Worm (Caenorhabditis elegans) whole organism, L1 larva: Measurements from ENCODE around the gene C55A6.3.

Source experiments
- fkh-4 ChIP-seq: sonication (generic microtip); optimal IDR thresholded peaks from 2 replicates; lab custom pipeline; 2016; ENCODE audit warnings: missing compliant biosample characterization, missing genetic modification characterization, borderline replicate concordance
- mdl-1 ChIP-seq, 2 experiments: fragments of 150-350 bp; optimal IDR thresholded peaks; 2 replicates each; lab custom pipeline; 2014 to 2017; ENCODE audit warnings: missing biosample characterization in 2 of 2, missing genetic modification characterization in 2 of 2, inconsistent platforms in 1 of 2
- mep-1 ChIP-seq: fragments of 150-350 bp; optimal IDR thresholded peaks from 2 replicates; lab custom pipeline; 2014; ENCODE audit warnings: missing biosample characterization, missing genetic modification characterization
- nhr-11 ChIP-seq: fragments of 150-350 bp; optimal IDR thresholded peaks from 2 replicates; lab custom pipeline; 2014; ENCODE audit warnings: missing biosample characterization, missing genetic modification characterization
- nhr-20 ChIP-seq: sonication (generic microtip); optimal IDR thresholded peaks from 2 replicates; lab custom pipeline; 2016; ENCODE audit warnings: mild to moderate bottlenecking, missing genetic modification characterization, missing compliant biosample characterization
- nhr-237 ChIP-seq: fragments of 150-350 bp; optimal IDR thresholded peaks from 2 replicates; lab custom pipeline; 2014; ENCODE audit warnings: missing biosample characterization, missing genetic modification characterization
- nhr-77 ChIP-seq: fragments of 150-350 bp; optimal IDR thresholded peaks from 2 replicates; lab custom pipeline; 2014; ENCODE audit warnings: missing biosample characterization, missing genetic modification characterization
- skn-1 ChIP-seq: fragments of 150-350 bp; optimal IDR thresholded peaks from 2 replicates; lab custom pipeline; 2014; ENCODE audit warnings: missing biosample characterization, missing genetic modification characterization
- tlp-1 ChIP-seq: fragments of 150-350 bp; optimal IDR thresholded peaks from 2 replicates; lab custom pipeline; 2014; ENCODE audit warnings: missing biosample characterization, missing genetic modification characterization
- vab-15 ChIP-seq: sonication (generic microtip); optimal IDR thresholded peaks from 2 replicates; lab custom pipeline; 2017; ENCODE audit warnings: missing genotype, mild to moderate bottlenecking, missing genetic modification characterization, missing compliant biosample characterization
- ztf-4 ChIP-seq: fragments of 150-350 bp; optimal IDR thresholded peaks from 2 replicates; lab custom pipeline; 2014; ENCODE audit warnings: missing biosample characterization, missing genetic modification characterization

DNA sequence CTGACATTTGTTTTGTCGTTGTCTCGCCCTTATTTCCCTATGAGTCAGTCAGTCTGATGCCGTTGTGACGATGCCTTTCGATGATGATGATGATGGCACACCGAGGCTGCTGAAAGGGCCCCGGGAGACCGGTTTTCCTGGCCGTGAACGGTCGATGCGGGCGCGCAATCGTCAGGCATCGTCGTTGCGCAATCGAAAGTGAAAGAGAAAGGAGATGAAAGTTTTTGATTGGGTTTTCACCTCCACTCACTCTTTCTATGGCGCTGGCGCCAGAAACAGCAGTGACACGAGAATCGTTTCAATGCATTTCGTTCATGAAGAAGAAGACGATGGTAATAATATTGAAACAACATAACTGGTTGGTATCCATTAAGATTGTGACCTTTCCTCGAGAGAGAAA, 19.6 kb upstream of the C55A6.3 start:
- no peak for TF ChIP-seq vab-15 (tag; lab: Kevin White, UChicago)
- peak; percentile 27 for TF ChIP-seq skn-1 (tag; lab: Kevin White, UChicago)
- TF ChIP-seq nhr-77: no peak
- TF ChIP-seq ztf-4 (tag; lab: Kevin White, UChicago): no peak
- TF ChIP-seq nhr-20 (tag; lab: Kevin White, UChicago): peak; percentile 63
- peak; percentile 1 for TF ChIP-seq mep-1
- TF ChIP-seq nhr-237: no peak
- TF ChIP-seq fkh-4 (tag; lab: Kevin White, UChicago): no peak
- TF ChIP-seq tlp-1 (tag; lab: Kevin White, UChicago): no peak
- peak in 1 of 2 experiments; percentile 57 for TF ChIP-seq mdl-1 (tag; optimal IDR thresholded peaks at IDR 0.05; lab: Kevin White, UChicago)
- TF ChIP-seq nhr-11 (tag; lab: Kevin White, UChicago): no peak
